Fruit fly (Drosophila melanogaster): ENCODE measurements around the gene Atg16.

Gene Atg16

dm6 chr3R:29857228-29857627 lies 22.3 kb upstream of the Atg16 start, which contains the start of gene dgt1 (continued):
- TF ChIP-seq al (GFP tag; IDR thresholded peaks at IDR 0.05) (no peak), Six4 (GFP tag; optimal IDR thresholded peaks at IDR 0.05) (no peak), Bteb2 (GFP tag; optimal IDR thresholded peaks at IDR 0.05) (no peak), Gsc (GFP tag; IDR thresholded peaks at IDR 0.05) (no peak), run (tag; optimal IDR thresholded peaks at IDR 0.05) (no peak), GATAe (GFP tag; conservative IDR thresholded peaks at IDR 0.05) (no peak), Atf6 (GFP tag; IDR thresholded peaks at IDR 0.05) (no peak), CG10267 (tag; optimal IDR thresholded peaks at IDR 0.05) (no peak), CG1792 (GFP tag; optimal IDR thresholded peaks at IDR 0.05) (no peak), CG12071 (GFP tag; optimal IDR thresholded peaks at IDR 0.05) (no peak), NC2β (GFP tag; optimal IDR thresholded peaks at IDR 0.05) (no peak), Hr39 (optimal IDR thresholded peaks at IDR 0.05) (no peak), Ravus (GFP tag; IDR thresholded peaks at IDR 0.05) (no peak), Tbp (GFP tag; optimal IDR thresholded peaks at IDR 0.05) (no peak), disco-r (GFP tag; optimal IDR thresholded peaks at IDR 0.05) (no peak), CG17829 (tag; optimal IDR thresholded peaks at IDR 0.05) (peak; percentile 41), CG3995 (GFP tag; optimal IDR thresholded peaks at IDR 0.05) (no peak), tio (GFP tag; optimal IDR thresholded peaks at IDR 0.05) (no peak), jigr1 (GFP tag; IDR thresholded peaks at IDR 0.05) (no peak), HLH54F (GFP tag; optimal IDR thresholded peaks at IDR 0.05) (no peak), Lim3 (GFP tag; IDR thresholded peaks at IDR 0.05) (no peak), tap (tag; optimal IDR thresholded peaks at IDR 0.05) (no peak), otp (GFP tag; IDR thresholded peaks at IDR 0.05) (no peak), CG12391 (tag; optimal IDR thresholded peaks at IDR 0.05) (no peak), CG2875 (GFP tag; optimal IDR thresholded peaks at IDR 0.05) (no peak), peb (GFP tag; IDR thresholded peaks at IDR 0.05) (no peak), CG1602 (GFP tag; optimal IDR thresholded peaks at IDR 0.05) (no peak), sd (tag; optimal IDR thresholded peaks at IDR 0.05) (no peak), CG10147 (GFP tag; optimal IDR thresholded peaks at IDR 0.05) (no peak), CG7839 (tag; optimal IDR thresholded peaks at IDR 0.05) (no peak), CG3163 (GFP tag; optimal IDR thresholded peaks at IDR 0.05) (no peak), CG7745 (tag; optimal IDR thresholded peaks at IDR 0.05) (no peak), sc (optimal IDR thresholded peaks at IDR 0.05) (no peak), sc (GFP tag; optimal IDR thresholded peaks at IDR 0.05) (no peak), CG5245 (GFP tag; optimal IDR thresholded peaks at IDR 0.05) (no peak), Med (GFP tag) (peak; percentile 69), Ptx1 (GFP tag; IDR thresholded peaks at IDR 0.05) (no peak), CG11247 (GFP tag; IDR thresholded peaks at IDR 0.05) (no peak), pnt (GFP tag; optimal IDR thresholded peaks at IDR 0.05) (no peak), CG12769 (tag; optimal IDR thresholded peaks at IDR 0.05) (no peak), emc (GFP tag; optimal IDR thresholded peaks at IDR 0.05) (no peak)

- TF ChIP-seq MESR4 (GFP tag; optimal IDR thresholded peaks at IDR 0.05), result no peak
- TF ChIP-seq ci (GFP tag; IDR thresholded peaks at IDR 0.05), result peak; percentile 48; the same call in 1 of the 3 replicates
- no peak for TF ChIP-seq sens-2 (GFP tag; IDR thresholded peaks at IDR 0.05)
- TF ChIP-seq CG10431 (GFP tag; optimal IDR thresholded peaks at IDR 0.05), result no peak
- 0 out of 2 replicates have a peak, but pooled peaks have one; percentile 7 for TF ChIP-seq CG11247 (GFP tag; IDR thresholded peaks at IDR 0.05)
- TF ChIP-seq C15 (GFP tag; IDR thresholded peaks at IDR 0.05), result no peak
- peak; percentile 10 for TF ChIP-seq CG12391 (tag; optimal IDR thresholded peaks at IDR 0.05)
- no peak for TF ChIP-seq fd64A (GFP tag; optimal IDR thresholded peaks at IDR 0.05)
- no peak for TF ChIP-seq NFAT (GFP tag; IDR thresholded peaks at IDR 0.05)
- no peak for TF ChIP-seq jing (GFP tag; optimal IDR thresholded peaks at IDR 0.05)
- TF ChIP-seq unc-4 (GFP tag; IDR thresholded peaks at IDR 0.05; ENCODE audit: partially characterized antibody), result no peak
- no peak for TF ChIP-seq Adf1 (GFP tag; IDR thresholded peaks at IDR 0.05)
- no peak for TF ChIP-seq D19A (tag; optimal IDR thresholded peaks at IDR 0.05)
- no peak for TF ChIP-seq psq (GFP tag; optimal IDR thresholded peaks at IDR 0.05)
- peak; percentile 38; the same call in 1 of the 3 replicates for TF ChIP-seq dysf (GFP tag; IDR thresholded peaks at IDR 0.05)
- peak; percentile 74 for TF ChIP-seq Med (GFP tag)
- TF ChIP-seq CG12299 (tag; optimal IDR thresholded peaks at IDR 0.05), result no peak
- TF ChIP-seq vvl (GFP tag; IDR thresholded peaks at IDR 0.05), result no peak
Measured at dm6 chr3R:29847126-29847525, 12.2 kb upstream of the Atg16 start.

All from whole organism, embryonic.